Fruit fly (Drosophila melanogaster): ENCODE measurements around the gene Pex16.

Pex16 gene

DNA sequence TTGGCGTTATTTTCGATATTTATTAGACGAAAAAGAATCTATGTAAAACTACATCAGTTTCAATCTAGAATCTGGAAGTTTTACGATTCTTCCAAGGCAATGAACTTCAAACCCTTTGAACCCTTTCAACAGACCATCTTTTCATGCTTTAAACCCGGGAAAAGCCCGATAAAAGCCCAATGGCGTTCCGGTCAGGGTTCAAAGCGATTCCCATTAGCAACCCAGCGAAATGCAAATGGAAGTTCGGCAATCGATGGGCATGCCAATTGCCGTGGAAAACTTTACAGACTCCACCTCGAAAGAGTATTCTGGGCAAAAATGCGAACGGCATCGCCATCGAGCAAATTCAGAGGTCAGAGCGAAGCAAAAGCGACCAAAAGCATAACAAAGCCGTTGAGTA lies 45.6 kb downstream of the Pex16 start:
- TF ChIP-seq dsx (GFP tag; optimal IDR thresholded peaks at IDR 0.05; ENCODE audit: poor library complexity, severe bottlenecking) = no peak
- no peak for TF ChIP-seq Eip75B (GFP tag; optimal IDR thresholded peaks at IDR 0.05)
- TF ChIP-seq OdsH (GFP tag; optimal IDR thresholded peaks at IDR 0.05) = no peak
- no peak for TF ChIP-seq CG34406 (GFP tag; optimal IDR thresholded peaks at IDR 0.05)
- no peak for TF ChIP-seq spab (GFP tag; optimal IDR thresholded peaks at IDR 0.05)
- TF ChIP-seq Met (GFP tag; optimal IDR thresholded peaks at IDR 0.05) = no peak
- TF ChIP-seq pdm3 (GFP tag; optimal IDR thresholded peaks at IDR 0.05) = no peak
- TF ChIP-seq CG11294 (GFP tag; IDR thresholded peaks at IDR 0.05) = no peak
- TF ChIP-seq CG31627 (GFP tag; optimal IDR thresholded peaks at IDR 0.05) = peak; percentile 7
- no peak for TF ChIP-seq Smox (GFP tag; optimal IDR thresholded peaks at IDR 0.05)
- no peak for TF ChIP-seq fd85E (GFP tag; optimal IDR thresholded peaks at IDR 0.05)
- TF ChIP-seq Hr38 (GFP tag; optimal IDR thresholded peaks at IDR 0.05) = no peak
- TF ChIP-seq CG8319 (GFP tag; optimal IDR thresholded peaks at IDR 0.05) = no peak
- TF ChIP-seq Gug (GFP tag; IDR thresholded peaks at IDR 0.05) = no peak
- TF ChIP-seq fd59A (GFP tag; optimal IDR thresholded peaks at IDR 0.05) = no peak
- no peak for TF ChIP-seq Lpt (GFP tag; optimal IDR thresholded peaks at IDR 0.05)
- no peak for TF ChIP-seq Sox14 (GFP tag; optimal IDR thresholded peaks at IDR 0.05)
- TF ChIP-seq cyc (GFP tag; optimal IDR thresholded peaks at IDR 0.05) = peak; percentile 19
- no peak for TF ChIP-seq CG15336 (GFP tag; IDR thresholded peaks at IDR 0.05)
- TF ChIP-seq Eip93F (GFP tag; optimal IDR thresholded peaks at IDR 0.05) = no peak
- no peak for TF ChIP-seq salr (GFP tag; optimal IDR thresholded peaks at IDR 0.05)
- no peak for TF ChIP-seq eg (GFP tag; IDR thresholded peaks at IDR 0.05)
- TF ChIP-seq lz (GFP tag; optimal IDR thresholded peaks at IDR 0.05) = no peak
- TF ChIP-seq Ets96B (tag; optimal IDR thresholded peaks at IDR 0.05) = no peak
- peak in 1 of 2 experiments; percentile 21 for TF ChIP-seq ss (GFP tag; optimal IDR thresholded peaks at IDR 0.05)
- no peak for TF ChIP-seq Sox102F (GFP tag; optimal IDR thresholded peaks at IDR 0.05)
- no peak for TF ChIP-seq vri (GFP tag; optimal IDR thresholded peaks at IDR 0.05)
- TF ChIP-seq CG6808 (GFP tag; optimal IDR thresholded peaks at IDR 0.05) = no peak
- TF ChIP-seq CG11762 (GFP tag; optimal IDR thresholded peaks at IDR 0.05; ENCODE audit: insufficient read depth) = no peak
- no peak for TF ChIP-seq CG11902 (GFP tag; optimal IDR thresholded peaks at IDR 0.05)
- TF ChIP-seq CG10631 (GFP tag; optimal IDR thresholded peaks at IDR 0.05) = peak; percentile 1
- no peak for TF ChIP-seq CG6276 (GFP tag; optimal IDR thresholded peaks at IDR 0.05)
- TF ChIP-seq CG32006 (GFP tag; optimal IDR thresholded peaks at IDR 0.05) = peak; percentile 32
- TF ChIP-seq CG3032 (tag; optimal IDR thresholded peaks at IDR 0.05) = no peak
- TF ChIP-seq CG9139 (GFP tag; optimal IDR thresholded peaks at IDR 0.05) = no peak
- TF ChIP-seq Eip78C (GFP tag) = peak; percentile 52
- no peak for TF ChIP-seq dac (GFP tag; optimal IDR thresholded peaks at IDR 0.05)
- no peak for TF ChIP-seq svp (GFP tag)
- TF ChIP-seq Blimp-1 (GFP tag; optimal IDR thresholded peaks at IDR 0.05) = no peak
- peak; percentile 30 for TF ChIP-seq acj6 (GFP tag; optimal IDR thresholded peaks at IDR 0.05)
- no peak for TF ChIP-seq topi (GFP tag; optimal IDR thresholded peaks at IDR 0.05)
- no peak for TF ChIP-seq net (GFP tag; optimal IDR thresholded peaks at IDR 0.05)
- TF ChIP-seq CG16779 (tag; optimal IDR thresholded peaks at IDR 0.05) = no peak
- no peak for TF ChIP-seq Sox15 (GFP tag; optimal IDR thresholded peaks at IDR 0.05)
- TF ChIP-seq CG4318 (GFP tag; optimal IDR thresholded peaks at IDR 0.05) = no peak
- TF ChIP-seq CG10669 (GFP tag; optimal IDR thresholded peaks at IDR 0.05) = no peak
- TF ChIP-seq achi (GFP tag; optimal IDR thresholded peaks at IDR 0.05) = no peak
- TF ChIP-seq Hr4 (GFP tag; optimal IDR thresholded peaks at IDR 0.05) = no peak
- no peak for TF ChIP-seq CG6854 (GFP tag; optimal IDR thresholded peaks at IDR 0.05)
- TF ChIP-seq CG1621 (tag; optimal IDR thresholded peaks at IDR 0.05) = no peak
- no peak for TF ChIP-seq CG8632 (GFP tag; optimal IDR thresholded peaks at IDR 0.05)
- no peak for TF ChIP-seq CG6792 (GFP tag; optimal IDR thresholded peaks at IDR 0.05)
- TF ChIP-seq CG8119 (GFP tag; IDR thresholded peaks at IDR 0.05) = peak; percentile 22; the same call in 1 of the 3 replicates

Measured in whole organism, prepupa.